Fruit fly (Drosophila melanogaster): ENCODE data around the gene nej.
A peak's percentile ranks its signal among the peaks of the same experiment; 100 is the strongest.

The nej gene

dm6 chrX:9615471-9615870 is 71.4 kb downstream of the nej start:
- TF ChIP-seq exex (tag; optimal IDR thresholded peaks at IDR 0.05) (no peak), CG17612 (GFP tag; IDR thresholded peaks at IDR 0.05) (no peak), CG13894 (tag; optimal IDR thresholded peaks at IDR 0.05) (no peak), CG10147 (GFP tag; optimal IDR thresholded peaks at IDR 0.05) (no peak), Sox102F (GFP tag; optimal IDR thresholded peaks at IDR 0.05) (no peak), MBD-R2 (GFP tag; IDR thresholded peaks at IDR 0.05) (no peak), Camta (GFP tag; optimal IDR thresholded peaks at IDR 0.05) (no peak), CG9797 (GFP tag; optimal IDR thresholded peaks at IDR 0.05) (no peak), CG9817 (tag; optimal IDR thresholded peaks at IDR 0.05) (no peak), dimm (GFP tag; IDR thresholded peaks at IDR 0.05) (no peak), grn (GFP tag; optimal IDR thresholded peaks at IDR 0.05) (no peak), gsb (GFP tag; IDR thresholded peaks at IDR 0.05) (no peak), BEAF-32 (GFP tag; optimal IDR thresholded peaks at IDR 0.05) (no peak), crc (GFP tag; optimal IDR thresholded peaks at IDR 0.05) (no peak), fd102C (GFP tag; optimal IDR thresholded peaks at IDR 0.05) (no peak), ash1 (GFP tag; optimal IDR thresholded peaks at IDR 0.05) (no peak), ranshi (GFP tag; IDR thresholded peaks at IDR 0.05) (no peak), lmd (GFP tag; IDR thresholded peaks at IDR 0.05) (0 out of 2 replicates have a peak, but pooled peaks have one; percentile 15), CG42726 (GFP tag; IDR thresholded peaks at IDR 0.05; ENCODE audit: partially characterized antibody) (no peak), CG11504 (tag; optimal IDR thresholded peaks at IDR 0.05) (no peak), ind (GFP tag; optimal IDR thresholded peaks at IDR 0.05) (no peak), zfh2 (GFP tag; optimal IDR thresholded peaks at IDR 0.05) (no peak), CG43689 (GFP tag; IDR thresholded peaks at IDR 0.05) (no peak), CG1603 (tag; optimal IDR thresholded peaks at IDR 0.05) (no peak), lilli (GFP tag; optimal IDR thresholded peaks at IDR 0.05) (no peak), dmrt99B (tag; optimal IDR thresholded peaks at IDR 0.05) (peak; percentile 54), Deaf1 (tag; optimal IDR thresholded peaks at IDR 0.05) (no peak), CG30403 (GFP tag; optimal IDR thresholded peaks at IDR 0.05) (peak; percentile 36), Drgx (GFP tag; IDR thresholded peaks at IDR 0.05) (0 out of 2 replicates have a peak, but pooled peaks have one; percentile 11), CG6854 (GFP tag; optimal IDR thresholded peaks at IDR 0.05) (no peak), row (GFP tag; IDR thresholded peaks at IDR 0.05) (0 out of 3 replicates have a peak, but pooled peaks have one; percentile 15), CG7556 (GFP tag; optimal IDR thresholded peaks at IDR 0.05) (peak; percentile 60), CG18619 (GFP tag; optimal IDR thresholded peaks at IDR 0.05) (no peak), gro (GFP tag; optimal IDR thresholded peaks at IDR 0.05) (no peak), mam (GFP tag; optimal IDR thresholded peaks at IDR 0.05) (no peak), Aef1 (GFP tag; IDR thresholded peaks at IDR 0.05) (no peak), Elba2 (GFP tag; optimal IDR thresholded peaks at IDR 0.05) (no peak), CG3995 (GFP tag; optimal IDR thresholded peaks at IDR 0.05) (no peak), Jarid2 (GFP tag; optimal IDR thresholded peaks at IDR 0.05) (no peak), HHEX (GFP tag; optimal IDR thresholded peaks at IDR 0.05) (no peak), CG18262 (tag; optimal IDR thresholded peaks at IDR 0.05) (peak; percentile 67), zf30C (GFP tag; optimal IDR thresholded peaks at IDR 0.05) (no peak), CG4328 (GFP tag; optimal IDR thresholded peaks at IDR 0.05) (no peak), YL-1 (GFP tag; optimal IDR thresholded peaks at IDR 0.05) (no peak), Dad (GFP tag; optimal IDR thresholded peaks at IDR 0.05) (no peak), cad (GFP tag; optimal IDR thresholded peaks at IDR 0.05) (no peak), h (optimal IDR thresholded peaks at IDR 0.05) (no peak), twi (tag; optimal IDR thresholded peaks at IDR 0.05) (no peak), CG13624 (GFP tag; optimal IDR thresholded peaks at IDR 0.05) (no peak), dan (GFP tag; IDR thresholded peaks at IDR 0.05) (no peak), CG15696 (tag; optimal IDR thresholded peaks at IDR 0.05) (no peak), caup (GFP tag; optimal IDR thresholded peaks at IDR 0.05; ENCODE audit: severe bottlenecking) (no peak)

All from whole organism, embryonic.